Worm (Caenorhabditis elegans) whole organism, late embryonic: Measurements from ENCODE around the gene pyt-1.

Source experiments
- K02D7.2 ChIP-seq: sonication (generic microtip); optimal IDR thresholded peaks from 2 replicates; lab custom pipeline; 2017; ENCODE audit warnings: mild to moderate bottlenecking, missing genetic modification characterization, missing compliant biosample characterization
- K09A11.1 ChIP-seq: sonication (generic microtip); optimal IDR thresholded peaks from 2 replicates; lab custom pipeline; 2017; ENCODE audit warnings: antibody characterized with exemption, mild to moderate bottlenecking, missing genetic modification characterization, missing compliant biosample characterization; ENCODE audit not compliant: insufficient read depth
- T23F11.4 ChIP-seq: fragments of 200-800 bp; sonication (Bioruptor generic); optimal IDR thresholded peaks from 2 replicates; lab custom pipeline; 2018; ENCODE audit warnings: mild to moderate bottlenecking, missing genetic modification characterization, missing compliant biosample characterization
- Y22D7AL.16 ChIP-seq: sonication (generic microtip); optimal IDR thresholded peaks from 2 replicates; lab custom pipeline; 2016; ENCODE audit warnings: missing genetic modification characterization, missing compliant biosample characterization
- ahr-1 ChIP-seq: sonication (generic microtip); optimal IDR thresholded peaks from 2 replicates; lab custom pipeline; 2016; ENCODE audit warnings: missing genetic modification characterization, missing compliant biosample characterization
- ama-1 ChIP-seq: fragments of 150-350 bp; optimal IDR thresholded peaks from 2 replicates; lab custom pipeline; 2014
- ceh-18 ChIP-seq: sonication (generic microtip); optimal IDR thresholded peaks from 2 replicates; lab custom pipeline; 2016; ENCODE audit warnings: missing genetic modification characterization, missing compliant biosample characterization
- ceh-19 ChIP-seq: fragments of 200-800 bp; sonication (Bioruptor generic); optimal IDR thresholded peaks from 2 replicates; lab custom pipeline; 2018; ENCODE audit warnings: mild to moderate bottlenecking, missing genetic modification characterization, missing compliant biosample characterization
- ceh-24 ChIP-seq: sonication (generic microtip); optimal IDR thresholded peaks from 2 replicates; lab custom pipeline; 2016; ENCODE audit warnings: mild to moderate bottlenecking, missing genetic modification characterization, missing compliant biosample characterization
- ceh-31 ChIP-seq: sonication (generic microtip); optimal IDR thresholded peaks from 2 replicates; lab custom pipeline; 2016; ENCODE audit warnings: missing genetic modification characterization, missing compliant biosample characterization
- ceh-45 ChIP-seq: fragments of 200-800 bp; sonication (Bioruptor generic); IDR thresholded peaks from 2 replicates; pipeline ENCODE4 v1.3.6; 2022; ENCODE audit warnings: missing genetic modification reagents, missing genetic modification characterization, missing compliant biosample characterization
- ceh-48 ChIP-seq: sonication (generic microtip); optimal IDR thresholded peaks from 2 replicates; lab custom pipeline; 2016; ENCODE audit warnings: missing genetic modification characterization, inconsistent platforms, missing compliant biosample characterization
- ceh-6 ChIP-seq: fragments of 200-800 bp; sonication (Bioruptor generic); optimal IDR thresholded peaks from 2 replicates; lab custom pipeline; 2018; ENCODE audit warnings: mild to moderate bottlenecking, missing genetic modification characterization, missing compliant biosample characterization
- elt-2 ChIP-seq: sonication (generic microtip); optimal IDR thresholded peaks from 2 replicates; lab custom pipeline; 2016; ENCODE audit warnings: missing genetic modification reagents, missing genetic modification characterization, missing compliant biosample characterization
- elt-4 ChIP-seq: sonication (generic microtip); optimal IDR thresholded peaks from 2 replicates; lab custom pipeline; 2016; ENCODE audit warnings: missing genetic modification characterization, missing compliant biosample characterization
- ets-4 ChIP-seq: sonication (generic microtip); optimal IDR thresholded peaks from 2 replicates; lab custom pipeline; 2016; ENCODE audit warnings: missing genetic modification characterization, missing compliant biosample characterization
- fkh-10 ChIP-seq: fragments of 150-350 bp; optimal IDR thresholded peaks from 2 replicates; lab custom pipeline; 2014; ENCODE audit warnings: missing biosample characterization, missing genetic modification reagents, missing genetic modification characterization
- hlh-30 ChIP-seq: sonication (generic microtip); optimal IDR thresholded peaks from 2 replicates; lab custom pipeline; 2017; ENCODE audit warnings: antibody characterized with exemption, missing genetic modification characterization, missing compliant biosample characterization; ENCODE audit not compliant: insufficient read depth
- lim-6 ChIP-seq: sonication (generic microtip); optimal IDR thresholded peaks from 2 replicates; lab custom pipeline; 2016; ENCODE audit warnings: missing genetic modification characterization, missing compliant biosample characterization
- lin-11 ChIP-seq: fragments of 200-800 bp; sonication (Bioruptor generic); optimal IDR thresholded peaks from 2 replicates; lab custom pipeline; 2018; ENCODE audit warnings: mild to moderate bottlenecking, missing genetic modification characterization, missing compliant biosample characterization
- madf-2 ChIP-seq: sonication (generic microtip); optimal IDR thresholded peaks from 2 replicates; lab custom pipeline; 2017; ENCODE audit warnings: missing genetic modification characterization, missing compliant biosample characterization
- nfya-1 ChIP-seq: sonication (generic microtip); optimal IDR thresholded peaks from 2 replicates; lab custom pipeline; 2017; ENCODE audit warnings: missing genetic modification characterization, mild to moderate bottlenecking, missing compliant biosample characterization, antibody characterized with exemption, moderate library complexity
- nhr-11 ChIP-seq: fragments of 150-350 bp; optimal IDR thresholded peaks from 2 replicates; lab custom pipeline; 2014; ENCODE audit warnings: missing biosample characterization, missing genetic modification characterization
- npax-4 ChIP-seq: sonication (generic microtip); optimal IDR thresholded peaks from 2 replicates; lab custom pipeline; 2016; ENCODE audit warnings: missing genetic modification characterization, missing compliant biosample characterization
- odd-2 ChIP-seq: sonication (generic microtip); optimal IDR thresholded peaks from 2 replicates; lab custom pipeline; 2017; ENCODE audit warnings: antibody characterized with exemption, mild to moderate bottlenecking, missing genetic modification characterization, missing compliant biosample characterization
- pha-2 ChIP-seq: sonication (generic microtip); optimal IDR thresholded peaks from 2 replicates; lab custom pipeline; 2017; ENCODE audit warnings: mild to moderate bottlenecking, missing genetic modification characterization, missing compliant biosample characterization
- pha-4 ChIP-seq: fragments of 150-350 bp; optimal IDR thresholded peaks from 2 replicates; lab custom pipeline; 2018; ENCODE audit warnings: missing biosample characterization, missing genetic modification reagents, missing genetic modification characterization
- pros-1 ChIP-seq: fragments of 150-350 bp; optimal IDR thresholded peaks from 2 replicates; lab custom pipeline; 2014; ENCODE audit warnings: missing biosample characterization, missing genetic modification reagents, missing genetic modification characterization
- ref-2 ChIP-seq: sonication (generic microtip); optimal IDR thresholded peaks from 2 replicates; lab custom pipeline; 2016; ENCODE audit warnings: missing genetic modification characterization, missing compliant biosample characterization
- sdc-2 ChIP-seq: sonication (generic microtip); optimal IDR thresholded peaks from 2 replicates; lab custom pipeline; 2016; ENCODE audit warnings: missing genotype, missing genetic modification characterization, missing compliant biosample characterization
- sox-4 ChIP-seq: sonication (generic microtip); optimal IDR thresholded peaks from 2 replicates; lab custom pipeline; 2017; ENCODE audit warnings: mild to moderate bottlenecking, missing genetic modification characterization, inconsistent platforms, missing compliant biosample characterization
- syd-9 ChIP-seq: sonication (generic microtip); optimal IDR thresholded peaks from 2 replicates; lab custom pipeline; 2016; ENCODE audit warnings: mild to moderate bottlenecking, missing genetic modification characterization, moderate library complexity, missing compliant biosample characterization
- tbx-2 ChIP-seq: sonication (generic microtip); optimal IDR thresholded peaks from 2 replicates; lab custom pipeline; 2016; ENCODE audit warnings: missing genetic modification characterization, missing compliant biosample characterization
- tbx-7 ChIP-seq: sonication (generic microtip); optimal IDR thresholded peaks from 2 replicates; lab custom pipeline; 2016; ENCODE audit warnings: missing genotype, missing genetic modification characterization, missing compliant biosample characterization
- unc-3 ChIP-seq, 2 experiments: fragments of 200-800 bp in 1 of 2; sonication (Bioruptor generic) in 1 of 2; sonication (generic microtip) in 1 of 2; conservative IDR thresholded peaks in 1 of 2; optimal IDR thresholded peaks in 1 of 2; 2 replicates each; pipeline versions ENCODE4 v1.3.6 to Lab custom; 2016 to 2022; ENCODE audit warnings: missing compliant biosample characterization in 2 of 2, missing genetic modification characterization in 2 of 2, missing genetic modification reagents in 1 of 2
- unc-42 ChIP-seq: sonication (generic microtip); optimal IDR thresholded peaks from 2 replicates; lab custom pipeline; 2016; ENCODE audit warnings: missing genotype, missing genetic modification characterization, missing compliant biosample characterization
- unc-55 ChIP-seq: sonication (generic microtip); optimal IDR thresholded peaks from 2 replicates; lab custom pipeline; 2017; ENCODE audit warnings: missing biosample characterization, missing genetic modification reagents, missing genetic modification characterization
- unc-86 ChIP-seq: sonication (generic microtip); optimal IDR thresholded peaks from 2 replicates; lab custom pipeline; 2016; ENCODE audit warnings: missing genetic modification characterization, missing compliant biosample characterization
- zip-5 ChIP-seq: sonication (generic microtip); optimal IDR thresholded peaks from 2 replicates; lab custom pipeline; 2016; ENCODE audit warnings: missing genetic modification characterization, missing compliant biosample characterization

Gene pyt-1

DNA sequence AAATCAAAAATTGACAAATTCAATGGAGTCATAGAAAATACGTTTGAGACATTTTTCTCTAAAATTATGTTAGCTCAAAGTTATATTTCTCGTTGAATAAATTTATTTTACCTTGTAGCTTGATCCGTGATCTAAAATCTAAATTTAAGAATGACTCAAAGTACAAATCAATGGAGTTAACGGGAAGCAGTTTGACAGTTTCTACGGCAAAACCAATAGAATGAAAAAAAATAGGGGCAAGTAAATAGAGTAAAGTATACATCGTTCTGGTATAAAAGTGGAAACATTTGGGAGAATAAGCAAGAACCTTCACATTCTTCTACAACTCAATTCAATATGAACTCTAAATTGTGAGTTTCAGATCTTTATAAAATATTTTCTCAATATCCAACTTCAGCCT, 1.8 kb upstream of the pyt-1 start, which contains the start of gene fipr-6:
fipr-6 (plus strand) TSS at position 301 of the 400 bp plus-strand sequence.
- TF ChIP-seq odd-2 (no peak), ceh-19 (no peak), hlh-30 (no peak), lin-11 (tag; lab: Kevin White, UChicago) (no peak), pros-1 (tag; lab: Kevin White, UChicago) (no peak), elt-4 (no peak), elt-2 (tag; lab: Kevin White, UChicago) (no peak), ceh-31 (no peak), unc-3 (GFP tag; conservative IDR thresholded peaks at IDR 0.05; lab: Robert Waterston, UW) (no peak), unc-3 (tag; optimal IDR thresholded peaks at IDR 0.05; lab: Kevin White, UChicago) (no peak), pha-2 (tag; lab: Kevin White, UChicago) (no peak), sox-4 (tag; lab: Kevin White, UChicago) (no peak), pha-4 (tag; lab: Kevin White, UChicago) (no peak), K02D7.2 (tag; lab: Kevin White, UChicago) (no peak), sdc-2 (no peak), ceh-18 (tag; lab: Kevin White, UChicago) (no peak), syd-9 (no peak)

DNA sequence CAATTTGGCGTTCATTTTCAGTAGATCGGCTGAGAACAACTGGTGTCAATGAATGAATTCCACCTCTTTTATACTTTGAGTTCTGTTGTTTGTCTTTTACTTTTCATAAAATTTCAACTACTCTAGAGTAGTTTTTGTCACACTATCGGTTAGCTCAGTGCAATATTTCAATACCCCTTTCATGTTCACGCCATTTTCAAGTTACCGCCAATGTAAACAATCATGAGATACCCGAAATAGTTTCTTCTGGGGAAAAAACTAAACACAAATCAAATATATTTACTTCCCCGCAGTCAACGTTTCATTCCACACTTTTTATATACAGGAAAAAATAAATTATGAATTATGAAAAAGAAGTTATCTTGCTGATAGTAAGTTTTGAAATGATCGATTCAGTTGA, 762 bp downstream of the pyt-1 start, which contains the start of gene fipr-4:
fipr-4 (minus strand) TSS at position 101 of the 400 bp plus-strand sequence.
- no peak for TF ChIP-seq unc-42 (tag; lab: Kevin White, UChicago)
- TF ChIP-seq pros-1 (tag; lab: Kevin White, UChicago), result no peak
- TF ChIP-seq sdc-2, result no peak
- TF ChIP-seq sox-4 (tag; lab: Kevin White, UChicago), result no peak
- no peak for TF ChIP-seq ama-1 (lab: Kevin White, UChicago)
- no peak for TF ChIP-seq hlh-30
- no peak for TF ChIP-seq ets-4 (tag; lab: Kevin White, UChicago)
- no peak for TF ChIP-seq ceh-24
- TF ChIP-seq ceh-19, result no peak
- no peak for TF ChIP-seq madf-2 (tag; lab: Kevin White, UChicago)
- TF ChIP-seq Y22D7AL.16 (tag; lab: Kevin White, UChicago), result no peak
- TF ChIP-seq nhr-11 (tag; lab: Kevin White, UChicago), result no peak
- TF ChIP-seq npax-4, result no peak
- TF ChIP-seq tbx-2, result no peak
- TF ChIP-seq, all 69 proteins: peak for 0

ce11 chrV:10227333-10227732, 1.8 kb downstream of the pyt-1 start, which contains the start of gene ttr-19:
TSS of gene ttr-19 (minus strand) at chrV:10227433.
- TF ChIP-seq pha-4 (tag; lab: Kevin White, UChicago) (no peak), lim-6 (no peak), ceh-48 (tag; lab: Kevin White, UChicago) (no peak), nfya-1 (tag; lab: Kevin White, UChicago) (no peak), unc-42 (tag; lab: Kevin White, UChicago) (no peak), unc-3 (GFP tag; conservative IDR thresholded peaks at IDR 0.05; lab: Robert Waterston, UW) (no peak), unc-3 (tag; optimal IDR thresholded peaks at IDR 0.05; lab: Kevin White, UChicago) (no peak), fkh-10 (GFP tag; lab: Kevin White, UChicago) (no peak), ceh-45 (GFP tag; lab: Robert Waterston, UW) (no peak), unc-86 (tag; lab: Kevin White, UChicago) (no peak), K09A11.1 (no peak), tbx-7 (tag; lab: Kevin White, UChicago) (no peak)

DNA sequence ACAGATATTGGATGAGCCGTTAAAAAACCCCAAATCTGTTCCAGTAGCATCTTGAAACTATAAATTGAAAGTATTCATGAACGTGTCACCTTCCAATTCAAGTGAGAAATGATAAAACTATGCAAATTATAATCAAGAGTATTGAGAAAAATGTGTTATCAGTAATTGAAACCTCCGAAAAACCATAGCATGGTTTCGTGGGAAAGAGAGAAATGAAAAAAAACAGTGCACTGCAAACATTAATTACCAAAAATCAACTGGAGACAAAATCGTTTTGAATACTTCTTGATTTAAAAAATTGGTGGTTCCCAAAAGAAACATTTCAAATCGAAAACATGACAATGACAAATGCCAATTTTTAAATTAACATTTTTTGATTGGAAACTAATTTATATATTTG, 3.5 kb downstream of the pyt-1 start, which contains the start of gene daf-36:
daf-36 (minus strand) TSS at position 101 of the 400 bp plus-strand sequence.
- TF ChIP-seq ahr-1 (tag; lab: Kevin White, UChicago) (no peak), T23F11.4 (GFP tag; lab: Kevin White, UChicago) (no peak), pha-2 (tag; lab: Kevin White, UChicago) (no peak), unc-55 (GFP tag; lab: Kevin White, UChicago) (no peak), tbx-2 (no peak), ref-2 (no peak), fkh-10 (GFP tag; lab: Kevin White, UChicago) (no peak), zip-5 (no peak), unc-3 (GFP tag; conservative IDR thresholded peaks at IDR 0.05; lab: Robert Waterston, UW) (no peak), unc-3 (tag; optimal IDR thresholded peaks at IDR 0.05; lab: Kevin White, UChicago) (no peak), ceh-6 (GFP tag; lab: Kevin White, UChicago) (no peak), npax-4 (no peak), sdc-2 (no peak)
